Worm (Caenorhabditis elegans) whole organism, L4 larva: ENCODE results near the gene T07D4.2.

Source experiments
- aly-2 ChIP-seq: sonication (generic microtip); optimal IDR thresholded peaks from 2 replicates; lab custom pipeline; 2018; ENCODE audit warnings: missing biosample characterization, missing genetic modification characterization
- ces-1 ChIP-seq: fragments of 150-350 bp; sonication (generic microtip); optimal IDR thresholded peaks from 4 replicates; lab custom pipeline; 2014; ENCODE audit warnings: missing biosample characterization, missing genetic modification reagents, missing genetic modification characterization
- dpl-1 ChIP-seq: fragments of 150-350 bp; optimal IDR thresholded peaks from 2 replicates; lab custom pipeline; 2014; ENCODE audit warnings: missing biosample characterization, missing genetic modification reagents, missing genetic modification characterization
- jun-1 ChIP-seq: fragments of 150-350 bp; optimal IDR thresholded peaks from 2 replicates; lab custom pipeline; 2014; ENCODE audit warnings: missing biosample characterization, missing genetic modification reagents, missing genetic modification characterization
- lin-13 ChIP-seq: fragments of 150-350 bp; optimal IDR thresholded peaks from 2 replicates; lab custom pipeline; 2014; ENCODE audit warnings: missing biosample characterization, missing genetic modification reagents, missing genetic modification characterization
- mdl-1 ChIP-seq, 2 experiments: fragments of 150-350 bp in 1 of 2; sonication (generic microtip) in 1 of 2; optimal IDR thresholded peaks; 2 replicates each; lab custom pipeline; 2014 to 2017; ENCODE audit warnings: missing biosample characterization in 2 of 2, missing genetic modification characterization in 2 of 2
- mep-1 ChIP-seq: fragments of 150-350 bp; sonication (generic microtip); optimal IDR thresholded peaks from 3 replicates; lab custom pipeline; 2014; ENCODE audit warnings: missing biosample characterization, missing genetic modification characterization
- nhr-102 ChIP-seq: sonication (generic microtip); optimal IDR thresholded peaks from 2 replicates; lab custom pipeline; 2016; ENCODE audit warnings: mild to moderate bottlenecking, missing genetic modification characterization, moderate library complexity, missing compliant biosample characterization
- nhr-237 ChIP-seq: sonication (generic microtip); optimal IDR thresholded peaks from 2 replicates; lab custom pipeline; 2017; ENCODE audit warnings: missing biosample characterization, missing genetic modification characterization
- nhr-6 ChIP-seq: fragments of 150-350 bp; optimal IDR thresholded peaks from 2 replicates; lab custom pipeline; 2014; ENCODE audit warnings: missing biosample characterization, missing genetic modification characterization
- unc-39 ChIP-seq: sonication (generic microtip); optimal IDR thresholded peaks from 2 replicates; lab custom pipeline; 2017; ENCODE audit warnings: missing biosample characterization, missing genetic modification characterization
- unc-62 ChIP-seq, 3 experiments: fragments of 150-350 bp in 1 of 3; sonication (generic microtip); optimal IDR thresholded peaks in 2 of 3; peaks in 1 of 3; 1 replicate in 1 of 3; 2 replicates in 2 of 3; lab custom pipeline; 2014 to 2017; ENCODE audit warnings: missing biosample characterization in 3 of 3, missing genetic modification characterization in 3 of 3, missing genetic modification reagents in 3 of 3, missing genotype in 1 of 3
- ztf-7 ChIP-seq: fragments of 150-350 bp; optimal IDR thresholded peaks from 2 replicates; lab custom pipeline; 2014; ENCODE audit warnings: missing biosample characterization, missing genetic modification characterization

ce11 chrII:8920955-8921354 is 47.2 kb upstream of the T07D4.2 start:
- no peak for TF ChIP-seq dpl-1
- TF ChIP-seq nhr-237 (tag; lab: Kevin White, UChicago), result no peak
- no peak for TF ChIP-seq aly-2 (tag; lab: Kevin White, UChicago)
- no peak for TF ChIP-seq unc-62 (GFP tag; optimal IDR thresholded peaks at IDR 0.05 in 1 of 2; lab: Kevin White, UChicago)
- TF ChIP-seq unc-62 (tag; optimal IDR thresholded peaks at IDR 0.05; lab: Kevin White, UChicago), result no peak
- TF ChIP-seq nhr-6, result no peak
- TF ChIP-seq nhr-102 (tag; lab: Kevin White, UChicago), result no peak
- TF ChIP-seq lin-13 (GFP tag; lab: Kevin White, UChicago), result no peak
- TF ChIP-seq unc-39 (tag; lab: Kevin White, UChicago), result no peak
- TF ChIP-seq mdl-1 (tag; optimal IDR thresholded peaks at IDR 0.05; lab: Kevin White, UChicago), result no peak
- no peak for TF ChIP-seq mep-1
- TF ChIP-seq jun-1 (tag; lab: Kevin White, UChicago), result no peak
- peak; percentile 3 for TF ChIP-seq ces-1 (GFP tag; lab: Kevin White, UChicago)
- no peak for TF ChIP-seq ztf-7
